Fruit fly (Drosophila melanogaster) whole organism, larva: ENCODE data around the gene Dpp10.

Experiments used
- noc ChIP-seq: fragments of 200-800 bp; sonication (Bioruptor generic); optimal IDR thresholded peaks from 3 replicates; lab custom pipeline; 2019; ENCODE audit warnings: missing biosample characterization, mild to moderate bottlenecking, missing genetic modification characterization, moderate library complexity

The Dpp10 gene

DNA sequence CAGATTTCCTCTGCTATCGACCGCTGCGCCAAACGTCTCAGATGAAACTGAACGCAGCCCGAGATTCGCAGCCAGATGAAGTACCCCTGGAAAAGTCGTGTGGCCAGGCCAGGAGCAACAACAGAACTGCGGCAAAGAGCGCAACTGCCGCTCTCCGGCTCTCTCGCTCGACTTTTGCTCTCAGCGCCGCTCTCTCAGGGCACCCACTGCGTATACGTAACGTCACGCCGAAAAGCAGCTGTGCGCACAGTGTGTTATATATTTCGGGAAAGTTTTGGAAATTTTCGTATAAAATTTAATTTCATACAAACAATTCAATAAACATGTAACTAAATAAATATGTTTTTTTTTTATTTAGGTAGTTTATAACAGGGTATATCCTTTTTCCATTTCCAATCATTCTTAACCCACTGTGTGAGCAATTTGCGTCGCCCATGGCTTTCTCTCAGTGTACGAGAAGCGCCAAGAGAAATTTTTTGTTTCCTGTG is at the start of gene Dpp10:
TSS of gene Dpp10 (minus strand) at position 51 of the 488 bp plus-strand sequence.
- peak; percentile 70 for TF ChIP-seq noc (tag; lab: Kevin White, UChicago)

DNA sequence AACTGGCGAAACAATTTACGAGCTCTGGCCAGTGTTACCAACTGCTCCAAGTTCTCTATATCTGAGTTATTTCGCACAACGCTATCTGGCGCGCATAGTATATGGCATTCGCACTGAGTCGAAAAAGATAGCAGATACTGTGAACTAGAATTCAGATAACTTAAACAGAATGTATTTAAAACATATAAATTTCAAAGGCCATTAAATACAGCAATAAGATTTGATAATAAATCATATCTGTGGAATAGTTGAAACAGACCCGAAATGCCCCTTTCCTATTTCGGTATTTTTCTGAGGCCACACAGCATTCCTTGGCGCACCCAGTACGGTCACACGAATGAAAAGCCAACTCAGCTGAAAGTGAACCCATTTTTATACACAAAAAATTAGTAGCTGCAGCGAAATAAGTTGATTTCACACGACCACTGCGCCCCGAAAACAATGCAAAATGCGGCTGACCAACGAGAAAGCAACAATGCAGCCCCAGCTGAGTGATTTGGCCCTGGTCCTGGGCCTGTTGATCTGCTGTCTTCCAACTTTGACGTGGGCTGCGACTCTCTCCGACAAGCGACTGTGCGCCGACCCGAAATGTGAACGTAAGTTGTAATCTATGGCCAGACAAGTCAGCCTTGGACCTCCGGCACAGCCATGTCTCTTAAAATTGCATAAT is 48.4 kb upstream of the Dpp10 start, which contains the start of the genes CG31635 and Tango1:
TSS of gene CG31635 (minus strand) at position 30 of the 670 bp plus-strand sequence.
TSS of gene Tango1 (plus strand) at position 304 of the 670 bp plus-strand sequence.
- peak; percentile 20 for TF ChIP-seq noc (tag; lab: Kevin White, UChicago)

DNA sequence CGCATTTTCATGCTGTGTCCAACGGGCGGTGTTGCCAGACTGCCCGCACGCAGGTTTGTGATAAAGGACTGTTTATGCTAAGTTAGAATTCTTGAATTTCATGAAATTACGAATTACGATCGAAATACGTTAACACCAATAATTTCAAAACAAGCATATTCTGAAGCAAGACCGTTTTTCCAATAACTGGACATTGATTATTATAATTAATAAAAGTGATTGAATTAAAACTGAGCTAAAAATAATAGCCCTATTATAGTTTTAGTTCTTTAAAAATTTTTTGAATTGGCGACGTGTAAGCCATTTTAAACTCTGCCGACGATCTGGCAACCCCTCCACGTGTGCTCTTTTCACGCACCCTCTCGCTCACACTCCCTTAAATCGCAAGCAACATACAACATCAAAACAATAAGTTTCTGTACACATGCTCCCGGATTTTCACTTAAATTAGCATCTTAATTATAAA is 47.3 kb upstream of the Dpp10 start:
- peak; percentile 95 for TF ChIP-seq noc (tag; lab: Kevin White, UChicago)

DNA sequence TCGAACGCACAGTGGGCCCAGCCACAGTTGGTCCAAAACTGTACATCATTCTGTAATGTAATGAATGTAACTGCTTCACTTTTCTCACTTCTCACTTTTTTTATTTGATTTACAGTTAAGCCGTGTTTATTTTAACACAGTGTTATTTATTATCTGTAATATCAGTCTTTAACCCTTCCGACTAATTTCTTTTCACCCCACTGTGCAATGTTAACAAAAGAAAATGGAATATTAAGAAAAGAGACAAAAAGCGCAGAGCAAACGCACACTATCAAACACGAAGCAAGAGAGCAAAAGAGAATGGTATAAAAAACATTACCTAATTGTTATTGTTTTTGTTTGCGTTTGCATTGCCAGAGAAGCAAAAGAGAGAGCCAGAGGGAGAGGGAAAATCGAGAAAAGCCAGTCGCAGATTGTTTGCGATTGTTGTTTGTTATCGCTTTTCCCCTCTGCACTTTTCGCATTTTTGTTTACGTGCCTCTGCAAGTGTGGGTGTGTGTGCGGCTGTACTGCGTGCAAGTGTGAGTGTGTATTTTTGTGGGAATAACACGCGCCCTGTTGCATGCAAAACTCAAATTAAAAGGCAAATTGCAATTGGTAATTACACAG is 46.3 kb upstream of the Dpp10 start:
- TF ChIP-seq noc (tag; lab: Kevin White, UChicago) = peak; percentile 92

DNA sequence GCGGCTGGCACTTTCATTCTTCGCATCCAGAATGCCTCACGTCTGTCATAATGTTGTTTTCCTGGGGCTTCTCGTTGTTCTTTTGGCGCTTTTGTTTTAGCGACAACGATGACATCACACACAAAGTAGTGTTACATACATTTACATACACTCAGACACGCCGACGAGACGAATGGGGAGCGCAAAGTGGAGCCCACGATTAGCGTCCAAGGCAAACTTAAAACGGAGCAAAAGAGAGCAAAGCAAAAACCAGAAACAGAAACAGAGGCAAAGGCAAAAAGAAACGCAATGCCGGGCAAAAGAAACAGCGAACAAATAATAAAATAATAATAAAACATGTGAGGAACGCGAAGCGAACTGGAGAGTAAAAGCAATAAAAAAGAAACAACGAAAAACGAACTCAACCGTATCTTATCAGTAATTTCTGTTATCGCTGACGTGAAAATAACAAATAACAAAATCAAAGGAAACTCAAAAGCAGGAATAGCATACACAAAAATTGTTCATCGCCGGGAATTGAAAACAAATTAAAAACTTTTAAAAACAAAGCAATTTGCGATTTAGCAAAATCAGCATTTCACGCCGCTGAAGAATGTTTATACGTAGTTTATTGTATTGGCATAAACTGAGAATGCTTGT is 43.7 kb upstream of the Dpp10 start:
- peak; percentile 33 for TF ChIP-seq noc (tag; lab: Kevin White, UChicago)

DNA sequence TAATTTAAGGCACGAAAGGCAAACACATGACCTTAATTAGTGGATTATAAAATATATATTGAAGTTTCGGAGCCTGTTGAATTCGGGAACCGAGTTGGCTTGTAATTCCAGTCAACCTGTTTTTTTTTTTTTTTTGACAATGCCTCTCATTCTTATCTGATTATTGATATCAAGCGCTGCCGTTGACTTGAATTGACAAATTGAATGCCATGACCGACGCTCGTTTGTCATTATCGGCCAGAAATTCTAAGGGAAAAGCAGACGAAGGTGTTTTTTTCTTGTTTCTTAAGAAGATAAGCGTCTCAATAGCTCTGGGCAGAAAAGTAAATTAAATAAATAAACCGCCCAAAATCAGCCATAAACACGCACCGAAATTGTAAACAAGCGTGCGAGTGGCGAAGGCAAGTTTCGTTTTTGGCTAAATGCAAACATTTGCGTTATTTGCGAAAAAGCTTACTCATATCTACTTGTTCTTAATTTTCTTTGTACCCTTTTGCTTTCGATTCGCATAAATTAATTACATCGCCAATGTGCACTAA is 42.4 kb upstream of the Dpp10 start:
- peak; percentile 33 for TF ChIP-seq noc (tag; lab: Kevin White, UChicago)

DNA sequence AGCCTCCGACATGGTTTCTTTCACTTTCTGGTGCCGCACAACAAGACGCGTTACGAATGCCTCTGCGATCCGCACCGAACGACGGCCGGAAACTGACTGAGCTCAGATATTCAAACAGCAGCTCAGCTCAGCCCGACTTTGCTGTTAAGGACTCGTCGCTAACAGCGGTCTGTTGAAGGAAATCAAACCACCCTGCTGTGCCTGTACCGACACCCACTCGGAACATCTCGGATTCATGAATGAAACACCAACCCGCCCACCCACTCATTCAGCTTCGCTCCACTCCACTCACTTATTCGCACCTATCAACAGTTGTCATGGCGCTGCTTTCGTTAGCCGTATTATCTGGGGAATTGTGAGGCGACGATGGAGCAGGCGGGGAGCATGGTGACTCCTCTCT is 31.4 kb upstream of the Dpp10 start, which contains the start of gene Oatp26F:
TSS of gene Oatp26F (minus strand) at position 101 of the 400 bp plus-strand sequence.
- no peak for TF ChIP-seq noc (tag; lab: Kevin White, UChicago)

DNA sequence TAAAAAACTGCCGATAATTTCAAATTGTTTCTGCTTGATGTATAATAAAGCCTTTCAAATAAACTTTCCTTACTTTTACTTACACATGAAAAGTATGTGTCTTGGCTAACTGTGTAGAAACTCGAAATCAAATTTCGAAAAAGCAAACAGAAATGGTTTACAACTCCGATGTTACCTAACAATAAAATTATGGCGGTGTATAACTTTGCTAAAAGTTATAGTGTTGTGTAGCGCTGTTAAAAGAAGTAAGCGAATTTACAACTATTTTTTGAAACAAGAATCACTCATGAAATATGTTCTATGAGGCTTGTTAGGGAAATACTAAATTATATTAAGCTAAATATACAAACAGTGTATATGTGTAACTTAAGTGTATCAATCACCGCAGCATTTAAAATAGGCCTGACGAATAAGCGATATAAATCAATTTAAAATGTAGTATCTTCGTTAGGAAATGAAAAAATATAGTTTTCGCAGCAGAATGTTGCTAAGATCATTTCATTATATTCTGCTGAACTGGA is 21.8 kb upstream of the Dpp10 start, which contains the start of gene CG34345:
TSS of gene CG34345 (plus strand) at position 471 of the 521 bp plus-strand sequence.
- no peak for TF ChIP-seq noc (tag; lab: Kevin White, UChicago)

DNA sequence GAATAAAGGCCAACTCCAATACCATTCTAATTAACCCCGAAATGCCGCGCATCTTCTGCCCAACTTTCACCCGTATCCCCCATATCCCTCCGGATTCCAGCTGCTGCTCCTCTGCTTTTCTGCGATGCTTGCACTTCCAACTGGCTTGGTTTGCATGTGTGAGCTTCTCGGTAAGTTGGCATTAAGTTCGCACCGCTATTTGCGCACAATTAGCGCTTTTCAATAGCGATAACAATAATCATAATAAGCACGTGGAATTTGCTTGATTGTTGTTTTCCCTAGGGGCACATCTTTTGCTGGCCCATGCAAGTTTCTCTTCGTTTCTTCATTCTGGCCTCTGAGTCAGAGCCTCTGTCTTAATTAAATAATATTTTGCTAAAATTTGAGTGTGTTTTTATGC is 21.2 kb upstream of the Dpp10 start:
- no peak for TF ChIP-seq noc (tag; lab: Kevin White, UChicago)

DNA sequence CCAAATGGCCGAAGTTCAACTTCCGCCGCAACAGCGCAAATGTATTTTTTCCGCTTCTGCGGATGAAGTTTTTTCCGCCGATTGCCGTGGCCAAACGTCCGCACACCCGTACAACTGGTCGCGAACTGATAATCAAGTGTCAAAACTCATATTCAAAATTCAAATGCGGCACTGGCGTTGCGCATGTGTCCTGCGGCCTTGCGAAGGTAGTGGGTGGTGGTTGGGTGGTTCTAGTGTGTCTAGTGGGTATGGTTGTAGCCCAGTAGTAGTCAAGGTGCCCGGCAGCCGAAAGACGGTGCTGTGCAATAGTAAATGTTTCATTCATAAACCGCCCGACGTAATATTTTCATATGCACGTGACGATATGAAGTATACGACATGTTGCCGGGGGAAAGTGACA is 20.7 kb upstream of the Dpp10 start, which contains the start of gene DIP-iota:
TSS of gene DIP-iota (minus strand) at position 101 of the 400 bp plus-strand sequence.
- no peak for TF ChIP-seq noc (tag; lab: Kevin White, UChicago)

DNA sequence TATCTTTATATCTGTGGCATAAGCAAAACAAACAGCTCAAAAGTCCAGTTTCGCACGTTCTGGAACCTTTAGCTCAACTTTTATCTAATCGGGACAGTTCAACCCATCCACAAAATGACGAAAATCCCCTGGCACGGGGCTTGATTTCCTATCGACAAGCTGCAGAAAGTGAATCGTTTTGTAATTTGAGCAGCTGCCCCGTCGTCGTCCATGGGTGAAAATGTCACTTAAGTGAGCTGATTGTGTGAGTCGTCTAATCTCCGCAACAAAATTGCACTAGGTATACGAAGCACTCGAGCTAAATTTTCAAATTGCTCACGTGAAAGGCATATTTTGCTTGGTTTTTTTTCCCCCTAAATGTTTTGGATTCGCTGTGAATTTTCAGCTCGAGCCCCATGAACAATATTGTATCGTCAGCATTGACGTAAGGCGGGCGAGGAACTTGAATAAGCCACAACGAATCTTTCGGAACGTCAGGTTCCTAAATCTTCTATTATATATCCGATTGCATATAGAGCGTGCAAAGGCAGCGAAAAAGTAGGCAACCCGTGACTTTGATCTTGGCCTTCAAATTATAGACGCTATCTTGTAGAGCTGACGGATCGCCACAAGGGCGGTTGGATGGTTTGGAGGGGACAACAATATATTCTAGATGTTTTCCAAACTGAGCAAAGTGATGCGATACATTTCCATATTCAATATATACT is 13.5 kb upstream of the Dpp10 start:
- peak; percentile 2 for TF ChIP-seq noc (tag; lab: Kevin White, UChicago)

DNA sequence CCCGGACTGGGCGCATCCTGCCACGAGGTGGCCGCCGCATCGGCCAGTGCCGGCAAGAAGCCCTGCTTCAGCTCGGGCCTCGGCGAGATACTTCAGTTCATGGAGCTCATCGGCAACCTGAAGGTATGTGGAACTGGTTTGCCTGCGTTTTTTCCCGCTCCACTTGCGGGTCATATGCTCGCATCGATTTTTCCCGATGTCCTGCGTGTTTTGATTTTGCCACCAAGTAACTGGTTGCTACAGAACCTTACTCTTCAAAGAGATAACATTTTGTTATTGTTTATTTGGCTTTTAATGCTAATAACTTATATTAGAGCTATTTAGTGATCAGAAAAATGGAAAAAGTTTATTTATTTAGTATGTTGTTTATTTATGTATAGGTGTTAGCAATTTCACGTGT is 12.3 kb upstream of the Dpp10 start:
- no peak for TF ChIP-seq noc (tag; lab: Kevin White, UChicago)

DNA sequence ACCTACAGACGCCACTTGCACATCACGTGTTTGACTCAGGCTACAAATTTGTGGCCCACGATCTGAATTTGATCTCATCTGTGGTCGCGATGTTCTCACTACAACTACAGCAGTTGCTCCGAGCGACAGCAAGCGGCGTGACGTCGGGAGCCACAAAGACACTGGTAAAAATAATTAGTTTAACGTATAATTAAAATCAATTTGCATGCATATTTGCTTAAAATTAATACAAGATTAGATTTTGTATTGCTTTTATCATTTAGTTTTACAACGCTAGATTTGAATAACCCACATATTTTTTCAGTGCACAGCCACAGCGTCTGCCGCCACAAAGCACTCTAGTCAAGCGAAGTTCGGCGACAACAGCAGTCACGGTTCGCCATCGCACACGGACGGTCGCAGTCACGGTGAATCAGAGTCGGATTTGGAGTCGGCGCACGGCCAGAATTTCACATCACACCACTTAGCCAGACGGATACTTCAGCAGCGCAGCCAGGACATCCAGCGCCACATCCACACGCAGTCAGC is 11.7 kb upstream of the Dpp10 start:
- peak; percentile 100 for TF ChIP-seq noc (tag; lab: Kevin White, UChicago)

DNA sequence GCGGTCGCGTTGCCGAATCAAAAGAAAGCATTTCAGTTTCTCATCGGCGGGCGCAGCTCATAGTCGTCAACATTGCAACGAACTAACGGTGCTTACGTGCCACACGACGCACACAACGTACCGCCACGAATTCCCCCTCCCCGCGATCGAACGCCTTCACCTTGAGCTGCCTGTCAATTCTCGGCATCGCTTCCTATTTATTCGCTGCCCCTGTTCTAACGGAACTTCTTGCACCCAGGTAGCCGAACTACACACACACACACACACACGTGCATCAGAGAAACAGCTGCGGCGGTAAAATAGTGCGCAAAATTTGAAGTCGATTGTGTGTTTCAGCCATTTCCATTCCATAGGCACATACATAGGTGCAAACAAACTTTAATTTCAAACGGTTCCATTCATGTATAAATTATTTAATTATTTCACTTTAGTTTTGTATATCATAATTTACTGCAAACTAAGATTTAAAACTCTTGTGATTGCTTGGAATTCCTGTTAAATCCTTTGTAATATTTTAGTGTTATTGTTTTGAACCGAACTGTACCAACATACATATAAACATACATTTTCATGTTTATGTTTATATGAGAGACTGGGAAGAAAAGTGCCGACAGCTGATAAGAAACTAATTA is 10.6 kb upstream of the Dpp10 start:
- TF ChIP-seq noc (tag; lab: Kevin White, UChicago) = no peak
